Fruit fly (Drosophila melanogaster): ENCODE measurements around the gene Ilp8.
A peak's percentile ranks its signal among the peaks of the same experiment; 100 is the strongest.

The Ilp8 gene

DNA sequence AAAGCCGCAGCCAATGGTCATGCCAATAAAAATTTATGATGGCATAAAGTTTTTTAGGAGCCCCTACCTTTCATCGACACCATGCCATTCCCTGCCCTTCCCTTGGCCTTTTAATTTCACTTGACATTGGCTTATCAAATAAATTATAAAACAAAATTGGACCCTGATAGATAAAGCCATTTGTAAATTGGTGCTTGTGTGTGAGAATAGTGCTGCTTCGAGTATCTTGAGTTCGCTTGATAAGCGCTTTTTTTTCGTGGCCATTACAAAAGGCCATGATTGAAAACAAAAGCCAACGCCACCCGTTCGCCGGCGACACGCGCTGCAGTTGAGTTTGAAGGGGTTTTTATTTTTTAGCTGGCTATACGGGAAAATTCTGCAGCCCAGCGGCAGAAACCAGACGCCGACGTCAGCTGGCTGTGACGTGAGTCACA is 18.0 kb upstream of the Ilp8 start (continued):
- no peak for TF ChIP-seq ato (GFP tag; IDR thresholded peaks at IDR 0.05; ENCODE audit: partially characterized antibody)
- no peak for TF ChIP-seq ems (GFP tag; optimal IDR thresholded peaks at IDR 0.05)
- TF ChIP-seq fd64A (GFP tag; optimal IDR thresholded peaks at IDR 0.05): no peak
- no peak for TF ChIP-seq Gug (GFP tag; IDR thresholded peaks at IDR 0.05)
- 0 out of 2 replicates have a peak, but pooled peaks have one; percentile 9 for TF ChIP-seq Adf1 (GFP tag; IDR thresholded peaks at IDR 0.05)
- TF ChIP-seq CG6813 (GFP tag; optimal IDR thresholded peaks at IDR 0.05): peak; percentile 38
- peak in 1 of 2 experiments; percentile 61 for TF ChIP-seq Hr78 (GFP tag; optimal IDR thresholded peaks at IDR 0.05)
- TF ChIP-seq sisA (GFP tag; IDR thresholded peaks at IDR 0.05): no peak
- TF ChIP-seq ac (GFP tag; optimal IDR thresholded peaks at IDR 0.05): no peak
- no peak for TF ChIP-seq da (GFP tag; optimal IDR thresholded peaks at IDR 0.05)
- TF ChIP-seq Pdp1 (GFP tag; optimal IDR thresholded peaks at IDR 0.05): peak in 1 of 2 experiments; percentile 36
- peak; percentile 85 for TF ChIP-seq CG10274 (GFP tag; optimal IDR thresholded peaks at IDR 0.05)
- no peak for TF ChIP-seq CG3847 (GFP tag; IDR thresholded peaks at IDR 0.05)
- no peak for TF ChIP-seq vfl (GFP tag; optimal IDR thresholded peaks at IDR 0.05)
- TF ChIP-seq ci (GFP tag; IDR thresholded peaks at IDR 0.05): peak; percentile 30; the same call in 1 of the 3 replicates
- no peak for TF ChIP-seq tgo (GFP tag; IDR thresholded peaks at IDR 0.05)
- peak; percentile 13 for TF ChIP-seq gem (tag; optimal IDR thresholded peaks at IDR 0.05)
- no peak for TF ChIP-seq CG3065 (GFP tag; optimal IDR thresholded peaks at IDR 0.05)
- TF ChIP-seq rib (GFP tag; IDR thresholded peaks at IDR 0.05): peak; percentile 9; the same call in 1 of the 2 replicates
- TF ChIP-seq gro (GFP tag; optimal IDR thresholded peaks at IDR 0.05): peak; percentile 36
- peak; percentile 73 for TF ChIP-seq Med (GFP tag)
- TF ChIP-seq CG1647 (GFP tag; optimal IDR thresholded peaks at IDR 0.05): no peak
- TF ChIP-seq CG4854 (GFP tag; optimal IDR thresholded peaks at IDR 0.05): no peak
- no peak for TF ChIP-seq NFAT (GFP tag; IDR thresholded peaks at IDR 0.05)
- TF ChIP-seq CG13287 (GFP tag; IDR thresholded peaks at IDR 0.05; ENCODE audit: partially characterized antibody): no peak
- no peak for TF ChIP-seq CG6254 (GFP tag; optimal IDR thresholded peaks at IDR 0.05)
- no peak for TF ChIP-seq Max (GFP tag; optimal IDR thresholded peaks at IDR 0.05)
- TF ChIP-seq trem (tag; optimal IDR thresholded peaks at IDR 0.05): no peak
- TF ChIP-seq Ptx1 (GFP tag; IDR thresholded peaks at IDR 0.05): no peak
- peak; percentile 62 for TF ChIP-seq Hey (tag; optimal IDR thresholded peaks at IDR 0.05)
- no peak for TF ChIP-seq Ssrp (tag; optimal IDR thresholded peaks at IDR 0.05)
- TF ChIP-seq CG16815 (GFP tag; optimal IDR thresholded peaks at IDR 0.05): no peak
- no peak for TF ChIP-seq Optix (GFP tag; IDR thresholded peaks at IDR 0.05)
- no peak for TF ChIP-seq B-H1 (GFP tag; IDR thresholded peaks at IDR 0.05)
- TF ChIP-seq sqz (GFP tag; optimal IDR thresholded peaks at IDR 0.05): peak; percentile 28
- no peak for TF ChIP-seq schlank (tag; optimal IDR thresholded peaks at IDR 0.05)
- no peak for TF ChIP-seq Hr51 (GFP tag; optimal IDR thresholded peaks at IDR 0.05)
- TF ChIP-seq sens-2 (GFP tag; IDR thresholded peaks at IDR 0.05): no peak
- no peak for TF ChIP-seq Dip2 (GFP tag; IDR thresholded peaks at IDR 0.05)
- TF ChIP-seq psq (GFP tag; optimal IDR thresholded peaks at IDR 0.05): no peak
- TF ChIP-seq CkIIα-i1 (GFP tag; IDR thresholded peaks at IDR 0.05): no peak
- TF ChIP-seq sug (tag; optimal IDR thresholded peaks at IDR 0.05): peak; percentile 85
- no peak for TF ChIP-seq CG18599 (GFP tag; optimal IDR thresholded peaks at IDR 0.05)
- TF ChIP-seq dati (GFP tag; IDR thresholded peaks at IDR 0.05): no peak
- no peak for TF ChIP-seq Side (GFP tag; optimal IDR thresholded peaks at IDR 0.05)
- TF ChIP-seq CG4617 (GFP tag; optimal IDR thresholded peaks at IDR 0.05; ENCODE audit: borderline replicate concordance): no peak
- TF ChIP-seq CG11085 (GFP tag; IDR thresholded peaks at IDR 0.05): no peak
- no peak for TF ChIP-seq Sry-δ (GFP tag; optimal IDR thresholded peaks at IDR 0.05)
- peak; percentile 36 for TF ChIP-seq corto (GFP tag; optimal IDR thresholded peaks at IDR 0.05)
- no peak for TF ChIP-seq pan (optimal IDR thresholded peaks at IDR 0.05)
- peak in 1 of 2 experiments; percentile 27 for TF ChIP-seq pan (GFP tag; optimal IDR thresholded peaks at IDR 0.05 in 1 of 2, IDR thresholded peaks at IDR 0.05 in 1 of 2)
